Fruit fly (Drosophila melanogaster) whole organism, prepupa: ENCODE data around the gene Gr39a.
A peak's percentile ranks its signal among the peaks of the same experiment; 100 is the strongest.

Source experiments
- Blimp-1 ChIP-seq: fragments of 200-800 bp; sonication (Bioruptor generic); optimal IDR thresholded peaks from 3 replicates; lab custom pipeline; 2017; ENCODE audit warnings: missing biosample characterization, missing genetic modification characterization, mild to moderate bottlenecking, moderate library complexity, missing genetic modification reagents
- CG10631 ChIP-seq: fragments of 200-800 bp; sonication (Bioruptor generic); optimal IDR thresholded peaks from 2 replicates; lab custom pipeline; 2016; ENCODE audit warnings: missing biosample characterization, missing genetic modification characterization
- CG10669 ChIP-seq: fragments of 200-800 bp; sonication (Bioruptor generic); optimal IDR thresholded peaks from 3 replicates; lab custom pipeline; 2018; ENCODE audit warnings: missing biosample characterization, mild to moderate bottlenecking, missing genetic modification characterization, moderate library complexity
- CG11762 ChIP-seq: fragments of 200-800 bp; sonication (Bioruptor generic); optimal IDR thresholded peaks from 3 replicates; lab custom pipeline; 2016; ENCODE audit warnings: missing biosample characterization, missing genetic modification characterization; ENCODE audit not compliant: insufficient read depth
- CG11902 ChIP-seq: fragments of 200-800 bp; sonication (Bioruptor generic); optimal IDR thresholded peaks from 3 replicates; lab custom pipeline; 2016; ENCODE audit warnings: missing biosample characterization, missing genetic modification characterization
- CG15336 ChIP-seq: fragments of 200-800 bp; sonication (Bioruptor generic); IDR thresholded peaks from 2 replicates; pipeline ENCODE4 v1.3.6; 2022; ENCODE audit warnings: missing biosample characterization, missing genetic modification characterization
- CG16779 ChIP-seq: fragments of 200-800 bp; sonication (Bioruptor generic); optimal IDR thresholded peaks from 3 replicates; lab custom pipeline; 2017; ENCODE audit warnings: missing biosample characterization, mild to moderate bottlenecking, missing genetic modification characterization
- CG3032 ChIP-seq: fragments of 200-800 bp; optimal IDR thresholded peaks from 2 replicates; lab custom pipeline; 2019; ENCODE audit warnings: missing biosample characterization, mild to moderate bottlenecking, missing genetic modification characterization, moderate library complexity
- CG31627 ChIP-seq: fragments of 200-800 bp; sonication (Bioruptor generic); optimal IDR thresholded peaks from 3 replicates; lab custom pipeline; 2016; ENCODE audit warnings: missing biosample characterization, missing genetic modification characterization
- CG32006 ChIP-seq: fragments of 200-800 bp; sonication (Bioruptor generic); optimal IDR thresholded peaks from 3 replicates; lab custom pipeline; 2017; ENCODE audit warnings: missing biosample characterization, mild to moderate bottlenecking, missing genetic modification characterization
- CG34406 ChIP-seq: fragments of 200-800 bp; sonication (Bioruptor generic); optimal IDR thresholded peaks from 3 replicates; lab custom pipeline; 2016; ENCODE audit warnings: missing biosample characterization, missing genetic modification characterization
- CG3919 ChIP-seq: fragments of 200-800 bp; sonication (Bioruptor generic); optimal IDR thresholded peaks from 3 replicates; lab custom pipeline; 2016; ENCODE audit warnings: missing biosample characterization, missing genetic modification characterization
- CG4318 ChIP-seq: fragments of 200-800 bp; sonication (Bioruptor generic); optimal IDR thresholded peaks from 3 replicates; lab custom pipeline; 2017; ENCODE audit warnings: missing biosample characterization, mild to moderate bottlenecking, missing genetic modification characterization
- CG6163 ChIP-seq: fragments of 200-800 bp; sonication (Bioruptor generic); IDR thresholded peaks from 3 replicates; pipeline ENCODE4 v1.3.6; 2022; ENCODE audit warnings: missing biosample characterization, missing genetic modification characterization
- CG6276 ChIP-seq: fragments of 200-800 bp; sonication (Bioruptor generic); optimal IDR thresholded peaks from 2 replicates; lab custom pipeline; 2017; ENCODE audit warnings: missing biosample characterization, mild to moderate bottlenecking, missing genetic modification characterization
- CG6792 ChIP-seq: fragments of 200-800 bp; sonication (Bioruptor generic); optimal IDR thresholded peaks from 3 replicates; lab custom pipeline; 2016; ENCODE audit warnings: missing biosample characterization, missing genetic modification characterization
- CG6854 ChIP-seq: fragments of 200-800 bp; sonication (Bioruptor generic); optimal IDR thresholded peaks from 2 replicates; lab custom pipeline; 2017; ENCODE audit warnings: missing biosample characterization, mild to moderate bottlenecking, missing genetic modification characterization
- CG8119 ChIP-seq: fragments of 200-800 bp; sonication (Bioruptor generic); IDR thresholded peaks from 3 replicates; pipeline ENCODE4 v1.3.6; 2022; ENCODE audit warnings: missing biosample characterization, missing genetic modification characterization
- CG8319 ChIP-seq: fragments of 200-800 bp; sonication (Bioruptor generic); optimal IDR thresholded peaks from 3 replicates; lab custom pipeline; 2016; ENCODE audit warnings: missing biosample characterization, missing genetic modification characterization
- CG9139 ChIP-seq: fragments of 200-800 bp; sonication (Bioruptor generic); optimal IDR thresholded peaks from 3 replicates; lab custom pipeline; 2017; ENCODE audit warnings: missing biosample characterization, mild to moderate bottlenecking, missing genetic modification characterization
- Eip75B ChIP-seq: fragments of 200-800 bp; sonication (Bioruptor generic); optimal IDR thresholded peaks from 3 replicates; lab custom pipeline; 2016; ENCODE audit warnings: missing biosample characterization, missing genetic modification characterization
- Eip78C ChIP-seq: fragments of 200-800 bp; sonication (Bioruptor generic); peaks from one replicate; lab custom pipeline; 2016; ENCODE audit warnings: missing biosample characterization, missing genetic modification characterization
- Eip93F ChIP-seq: fragments of 200-800 bp; sonication (Bioruptor generic); optimal IDR thresholded peaks from 2 replicates; lab custom pipeline; 2016; ENCODE audit warnings: missing biosample characterization, mild to moderate bottlenecking, missing genetic modification characterization
- Ets21C ChIP-seq: fragments of 200-800 bp; sonication (Bioruptor generic); optimal IDR thresholded peaks from 3 replicates; lab custom pipeline; 2016; ENCODE audit warnings: missing biosample characterization, missing genetic modification characterization
- Ets96B ChIP-seq: fragments of 200-800 bp; optimal IDR thresholded peaks from 2 replicates; lab custom pipeline; 2019; ENCODE audit warnings: missing biosample characterization, mild to moderate bottlenecking, missing genetic modification characterization, moderate library complexity
- Hr38 ChIP-seq: sonication (Bioruptor generic); optimal IDR thresholded peaks from 2 replicates; lab custom pipeline; 2016; ENCODE audit warnings: missing biosample characterization, missing genetic modification characterization
- Hr39 ChIP-seq: fragments of 200-800 bp; sonication (Bioruptor generic); optimal IDR thresholded peaks from 2 replicates; lab custom pipeline; 2016; ENCODE audit warnings: missing biosample characterization, missing genetic modification characterization
- Hr4 ChIP-seq: fragments of 200-800 bp; sonication (Bioruptor generic); optimal IDR thresholded peaks from 3 replicates; lab custom pipeline; 2016; ENCODE audit warnings: missing biosample characterization, missing genetic modification characterization
- Lpt ChIP-seq: fragments of 200-800 bp; sonication (Bioruptor generic); optimal IDR thresholded peaks from 3 replicates; lab custom pipeline; 2016; ENCODE audit warnings: missing biosample characterization, missing genetic modification characterization
- Met ChIP-seq: fragments of 200-800 bp; sonication (Bioruptor generic); optimal IDR thresholded peaks from 3 replicates; lab custom pipeline; 2016; ENCODE audit warnings: missing biosample characterization, missing genetic modification characterization
- OdsH ChIP-seq: fragments of 200-800 bp; sonication (Bioruptor generic); optimal IDR thresholded peaks from 3 replicates; lab custom pipeline; 2016; ENCODE audit warnings: missing biosample characterization, missing genetic modification characterization
- Smox ChIP-seq: fragments of 200-800 bp; sonication (Bioruptor generic); optimal IDR thresholded peaks from 3 replicates; lab custom pipeline; 2016; ENCODE audit warnings: missing biosample characterization, missing genetic modification characterization
- Sox102F ChIP-seq: fragments of 200-800 bp; sonication (Bioruptor generic); optimal IDR thresholded peaks from 2 replicates; lab custom pipeline; 2016; ENCODE audit warnings: missing biosample characterization, mild to moderate bottlenecking, missing genetic modification characterization
- Sox14 ChIP-seq: fragments of 200-800 bp; sonication (Bioruptor generic); optimal IDR thresholded peaks from 3 replicates; lab custom pipeline; 2016; ENCODE audit warnings: missing biosample characterization, missing genetic modification characterization
- Sox15 ChIP-seq: fragments of 200-800 bp; sonication (Bioruptor generic); optimal IDR thresholded peaks from 3 replicates; lab custom pipeline; 2016; ENCODE audit warnings: missing biosample characterization, missing genetic modification characterization
- achi ChIP-seq: fragments of 200-800 bp; sonication (Bioruptor generic); optimal IDR thresholded peaks from 3 replicates; lab custom pipeline; 2016; ENCODE audit warnings: missing biosample characterization, missing genetic modification characterization
- acj6 ChIP-seq: fragments of 200-800 bp; sonication (Bioruptor generic); optimal IDR thresholded peaks from 3 replicates; lab custom pipeline; 2016; ENCODE audit warnings: missing biosample characterization, missing genetic modification characterization
- cyc ChIP-seq: fragments of 200-800 bp; sonication (Bioruptor generic); optimal IDR thresholded peaks from 3 replicates; lab custom pipeline; 2016; ENCODE audit warnings: missing biosample characterization, missing genetic modification characterization
- dac ChIP-seq: fragments of 200-800 bp; sonication (Bioruptor generic); optimal IDR thresholded peaks from 2 replicates; lab custom pipeline; 2017; ENCODE audit warnings: missing biosample characterization, mild to moderate bottlenecking, missing genetic modification characterization
- dsx ChIP-seq: fragments of 200-800 bp; optimal IDR thresholded peaks from 3 replicates; lab custom pipeline; 2019; ENCODE audit warnings: missing biosample characterization, mild to moderate bottlenecking, missing genetic modification characterization, moderate library complexity; ENCODE audit not compliant: poor library complexity, severe bottlenecking
- esn ChIP-seq: fragments of 200-800 bp; sonication (Bioruptor generic); optimal IDR thresholded peaks from 2 replicates; lab custom pipeline; 2016; ENCODE audit warnings: missing biosample characterization, mild to moderate bottlenecking, missing genetic modification characterization, moderate library complexity
- fd85E ChIP-seq: fragments of 200-800 bp; sonication (Bioruptor generic); optimal IDR thresholded peaks from 3 replicates; lab custom pipeline; 2016; ENCODE audit warnings: missing biosample characterization, missing genetic modification characterization
- fkh ChIP-seq: fragments of 200-800 bp; sonication (Bioruptor generic); optimal IDR thresholded peaks from 3 replicates; lab custom pipeline; 2017; ENCODE audit warnings: missing biosample characterization, mild to moderate bottlenecking, missing genetic modification characterization, moderate library complexity
- lz ChIP-seq: fragments of 200-800 bp; sonication (Bioruptor generic); optimal IDR thresholded peaks from 3 replicates; lab custom pipeline; 2016; ENCODE audit warnings: missing biosample characterization, missing genetic modification characterization
- net ChIP-seq: fragments of 200-800 bp; sonication (Bioruptor generic); optimal IDR thresholded peaks from 3 replicates; lab custom pipeline; 2016; ENCODE audit warnings: missing biosample characterization, missing genetic modification characterization
- pdm3 ChIP-seq: fragments of 200-800 bp; sonication (Bioruptor generic); optimal IDR thresholded peaks from 3 replicates; lab custom pipeline; 2016; ENCODE audit warnings: missing biosample characterization, missing genetic modification characterization
- salr ChIP-seq, 2 experiments: fragments of 200-800 bp; sonication (Bioruptor generic); optimal IDR thresholded peaks; 3 replicates each; lab custom pipeline; 2016 to 2018; ENCODE audit warnings: missing biosample characterization in 2 of 2, missing genetic modification characterization in 2 of 2, mild to moderate bottlenecking in 1 of 2
- spab ChIP-seq: fragments of 200-800 bp; sonication (Bioruptor generic); optimal IDR thresholded peaks from 2 replicates; lab custom pipeline; 2017; ENCODE audit warnings: missing biosample characterization, mild to moderate bottlenecking, missing genetic modification characterization, missing genetic modification reagents
- ss ChIP-seq, 2 experiments: fragments of 200-800 bp; sonication (Bioruptor generic); optimal IDR thresholded peaks; 2 replicates in 1 of 2; 3 replicates in 1 of 2; lab custom pipeline; 2017 to 2018; ENCODE audit warnings: mild to moderate bottlenecking in 2 of 2, missing biosample characterization in 2 of 2, missing genetic modification characterization in 2 of 2, moderate library complexity in 1 of 2
- svp ChIP-seq: fragments of 200-800 bp; sonication (Bioruptor generic); peaks from one replicate; lab custom pipeline; 2016; ENCODE audit warnings: missing biosample characterization, missing genetic modification characterization
- topi ChIP-seq: fragments of 200-800 bp; sonication (Bioruptor generic); optimal IDR thresholded peaks from 3 replicates; lab custom pipeline; 2016; ENCODE audit warnings: missing biosample characterization, missing genetic modification characterization
- vri ChIP-seq: fragments of 200-800 bp; sonication (Bioruptor generic); optimal IDR thresholded peaks from 3 replicates; lab custom pipeline; 2016; ENCODE audit warnings: missing biosample characterization, mild to moderate bottlenecking, missing genetic modification characterization

Gene Gr39a

dm6 chr2L:21312831-21313437, 22.4 kb downstream of the Gr39a start:
- TF ChIP-seq CG8319: no peak
- TF ChIP-seq dac (GFP tag; lab: Kevin White, UChicago): no peak
- no peak for TF ChIP-seq Ets96B
- peak; percentile 77 for TF ChIP-seq svp (GFP tag; lab: Kevin White, UChicago)
- no peak for TF ChIP-seq fd85E (GFP tag; lab: Kevin White, UChicago)
- no peak for TF ChIP-seq Sox102F (GFP tag; lab: Kevin White, UChicago)
- TF ChIP-seq CG3032: no peak
- no peak for TF ChIP-seq CG16779 (tag; lab: Kevin White, UChicago)
- no peak for TF ChIP-seq lz (GFP tag; lab: Kevin White, UChicago)
- TF ChIP-seq CG6792 (GFP tag; lab: Kevin White, UChicago): no peak
- no peak for TF ChIP-seq Hr4 (GFP tag; lab: Kevin White, UChicago)
- TF ChIP-seq Sox14 (GFP tag; lab: Kevin White, UChicago): peak; percentile 28
- no peak for TF ChIP-seq salr (GFP tag; optimal IDR thresholded peaks at IDR 0.05; lab: Kevin White, UChicago)
- TF ChIP-seq CG6276: no peak
- TF ChIP-seq Met (GFP tag; lab: Kevin White, UChicago): no peak
- no peak for TF ChIP-seq OdsH (GFP tag; lab: Kevin White, UChicago)
- no peak for TF ChIP-seq Smox (GFP tag; lab: Kevin White, UChicago)
- no peak for TF ChIP-seq Lpt (GFP tag; lab: Kevin White, UChicago)
- TF ChIP-seq ss (GFP tag; optimal IDR thresholded peaks at IDR 0.05; lab: Kevin White, UChicago): peak in 1 of 2 experiments; percentile 10
- no peak for TF ChIP-seq CG34406
- TF ChIP-seq cyc (GFP tag; lab: Kevin White, UChicago): no peak
- TF ChIP-seq CG10631 (GFP tag; lab: Kevin White, UChicago): no peak
- TF ChIP-seq achi (GFP tag; lab: Kevin White, UChicago): no peak
- no peak for TF ChIP-seq CG31627
- peak; percentile 35 for TF ChIP-seq vri
- TF ChIP-seq net (GFP tag; lab: Kevin White, UChicago): no peak
- TF ChIP-seq CG4318: no peak
- TF ChIP-seq pdm3 (GFP tag; lab: Kevin White, UChicago): no peak
- TF ChIP-seq acj6 (GFP tag; lab: Kevin White, UChicago): no peak
- no peak for TF ChIP-seq CG3919 (GFP tag; lab: Kevin White, UChicago)
- no peak for TF ChIP-seq fkh (GFP tag; lab: Kevin White, UChicago)
- TF ChIP-seq CG32006: no peak
- TF ChIP-seq CG11902: no peak
- peak; percentile 17 for TF ChIP-seq dsx
- TF ChIP-seq CG15336: no peak
- no peak for TF ChIP-seq topi (GFP tag; lab: Kevin White, UChicago)
- TF ChIP-seq Blimp-1 (GFP tag; lab: Kevin White, UChicago): no peak
- TF ChIP-seq Hr39 (GFP tag; lab: Kevin White, UChicago): no peak
- TF ChIP-seq Eip78C: peak; percentile 67
- TF ChIP-seq spab (GFP tag; lab: Kevin White, UChicago): no peak
- TF ChIP-seq CG9139 (GFP tag; lab: Kevin White, UChicago): no peak
- TF ChIP-seq CG6854 (GFP tag; lab: Kevin White, UChicago): peak; percentile 94
- peak; percentile 8 for TF ChIP-seq Eip93F (GFP tag; lab: Kevin White, UChicago)
- TF ChIP-seq Eip75B (GFP tag; lab: Kevin White, UChicago): no peak
- TF ChIP-seq Sox15: no peak
- TF ChIP-seq esn (GFP tag; lab: Kevin White, UChicago): no peak
- no peak for TF ChIP-seq Hr38 (GFP tag; lab: Kevin White, UChicago)
- TF ChIP-seq CG6163 (GFP tag; lab: Robert Waterston, UW): no peak
- TF ChIP-seq CG11762: no peak
- TF ChIP-seq CG10669 (GFP tag; lab: Kevin White, UChicago): no peak
- TF ChIP-seq CG8119 (GFP tag; lab: Robert Waterston, UW): 0 out of 3 replicates have a peak, but pooled peaks have one; percentile 27
- no peak for TF ChIP-seq Ets21C
